Fruit fly (Drosophila melanogaster): ENCODE measurements around the gene CAH5.

The CAH5 gene

DNA sequence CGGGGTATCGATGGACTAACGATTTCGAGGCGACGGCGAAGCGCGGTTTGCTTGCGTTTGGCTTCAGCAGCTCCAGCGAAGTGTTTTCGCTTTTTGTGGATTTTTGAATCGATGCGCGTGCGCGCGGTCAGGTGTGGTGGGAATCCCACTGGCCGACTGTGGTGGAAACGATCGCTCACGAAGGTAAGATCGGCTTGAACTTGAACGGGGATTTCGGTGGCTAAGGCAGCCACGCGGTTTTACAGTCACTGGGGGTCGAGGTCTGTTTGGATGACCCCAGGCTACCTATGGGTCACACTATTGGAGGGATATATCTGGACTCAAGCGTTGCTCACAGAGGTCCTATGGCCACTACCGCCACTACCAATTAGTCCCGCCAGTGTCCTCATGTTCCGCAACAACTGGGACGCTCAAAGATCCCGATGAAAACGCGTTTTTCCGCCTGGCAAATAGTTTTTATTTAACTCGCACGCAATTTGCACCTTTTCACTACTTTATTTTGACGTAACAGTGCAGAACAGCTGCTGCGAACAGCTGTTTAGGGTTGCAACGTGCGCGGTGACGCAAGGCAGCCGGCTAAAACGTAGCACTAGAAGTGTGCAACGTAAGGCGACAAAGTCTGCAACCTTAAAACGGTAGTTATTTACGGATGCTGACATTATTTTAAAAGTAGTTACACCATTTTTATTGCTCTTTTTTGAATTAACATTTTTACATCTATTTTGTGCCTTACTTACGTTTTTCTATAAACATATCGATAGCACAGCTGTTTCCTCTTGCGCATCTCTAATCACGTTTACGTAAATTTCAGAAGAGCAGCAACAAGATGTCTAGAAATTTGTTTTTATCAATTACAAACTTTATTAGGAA is 10.1 kb upstream of the CAH5 start, which contains the start of the genes qless and mRpL32 (continued):
- TF ChIP-seq Asciz (GFP tag; optimal IDR thresholded peaks at IDR 0.05) (no peak), HLH4C (GFP tag; IDR thresholded peaks at IDR 0.05; ENCODE audit: partially characterized antibody) (peak; percentile 66), zen (tag; optimal IDR thresholded peaks at IDR 0.05) (peak; percentile 51), NfI (GFP tag; optimal IDR thresholded peaks at IDR 0.05) (peak; percentile 35), Lim3 (GFP tag; IDR thresholded peaks at IDR 0.05) (no peak), Opbp (GFP tag; IDR thresholded peaks at IDR 0.05; ENCODE audit: partially characterized antibody) (peak; percentile 24; the same call in 1 of the 3 replicates), CG16779 (GFP tag; IDR thresholded peaks at IDR 0.05) (0 out of 2 replicates have a peak, but pooled peaks have one; percentile 9), luna (GFP tag; optimal IDR thresholded peaks at IDR 0.05) (no peak), Ada2b (GFP tag; IDR thresholded peaks at IDR 0.05) (peak; percentile 75), CTCF (GFP tag; optimal IDR thresholded peaks at IDR 0.05) (no peak), CG3995 (GFP tag; optimal IDR thresholded peaks at IDR 0.05) (peak; percentile 65), CG12391 (tag; optimal IDR thresholded peaks at IDR 0.05) (peak; percentile 48), shn (GFP tag; optimal IDR thresholded peaks at IDR 0.05) (peak; percentile 48), repo (GFP tag; optimal IDR thresholded peaks at IDR 0.05) (peak; percentile 48), ara (GFP tag; IDR thresholded peaks at IDR 0.05) (peak; percentile 94), CG14441 (GFP tag; IDR thresholded peaks at IDR 0.05) (peak; percentile 88), Mes4 (GFP tag; optimal IDR thresholded peaks at IDR 0.05) (peak; percentile 40), Bteb2 (GFP tag; optimal IDR thresholded peaks at IDR 0.05) (peak; percentile 28), pnt (GFP tag; optimal IDR thresholded peaks at IDR 0.05) (peak; percentile 39), CG7556 (GFP tag; optimal IDR thresholded peaks at IDR 0.05) (no peak), tup (GFP tag; optimal IDR thresholded peaks at IDR 0.05) (no peak), amos (GFP tag; IDR thresholded peaks at IDR 0.05; ENCODE audit: partially characterized antibody) (peak; percentile 65), lmd (GFP tag; IDR thresholded peaks at IDR 0.05) (peak; percentile 82), CG8359 (GFP tag; optimal IDR thresholded peaks at IDR 0.05; ENCODE audit: borderline replicate concordance) (peak; percentile 35), MESR4 (GFP tag; optimal IDR thresholded peaks at IDR 0.05) (peak; percentile 15), oc (tag; optimal IDR thresholded peaks at IDR 0.05) (no peak), CG8290 (GFP tag; optimal IDR thresholded peaks at IDR 0.05) (peak; percentile 29), CG8290 (tag; optimal IDR thresholded peaks at IDR 0.05) (no peak), CG10654 (GFP tag; optimal IDR thresholded peaks at IDR 0.05) (peak; percentile 72), tll (GFP tag; optimal IDR thresholded peaks at IDR 0.05) (peak in 1 of 2 experiments; percentile 13), CG1024 (GFP tag; IDR thresholded peaks at IDR 0.05) (peak; percentile 68), D19A (tag; optimal IDR thresholded peaks at IDR 0.05) (no peak), CG9876 (GFP tag; optimal IDR thresholded peaks at IDR 0.05) (peak; percentile 4), pzg (GFP tag; optimal IDR thresholded peaks at IDR 0.05) (peak; percentile 66), chn (GFP tag; optimal IDR thresholded peaks at IDR 0.05) (peak; percentile 36), Doc3 (GFP tag; IDR thresholded peaks at IDR 0.05; ENCODE audit: partially characterized antibody) (peak; percentile 86), Atf-2 (GFP tag; optimal IDR thresholded peaks at IDR 0.05) (peak; percentile 25), CG12071 (GFP tag; optimal IDR thresholded peaks at IDR 0.05) (no peak), CG17328 (GFP tag; IDR thresholded peaks at IDR 0.05) (peak; percentile 41; the same call in 1 of the 2 replicates), CG31224 (GFP tag; IDR thresholded peaks at IDR 0.05) (peak; percentile 71), jing (GFP tag; optimal IDR thresholded peaks at IDR 0.05) (no peak), tap (tag; optimal IDR thresholded peaks at IDR 0.05) (no peak), CG31388 (GFP tag; optimal IDR thresholded peaks at IDR 0.05) (peak; percentile 79), klu (GFP tag; IDR thresholded peaks at IDR 0.05) (no peak; the same call in 1 of the 2 replicates), mam (GFP tag; optimal IDR thresholded peaks at IDR 0.05) (peak; percentile 78), CG13424 (tag; optimal IDR thresholded peaks at IDR 0.05) (peak; percentile 45), stc (GFP tag; IDR thresholded peaks at IDR 0.05) (peak; percentile 75), CG3847 (GFP tag; IDR thresholded peaks at IDR 0.05) (peak; percentile 34), Dp (GFP tag; optimal IDR thresholded peaks at IDR 0.05) (peak; percentile 50)
